Worm (Caenorhabditis elegans) whole organism, early embryonic: Measurements from ENCODE around the gene gstk-2.

Experiments used
- B0310.2 ChIP-seq: sonication (generic microtip); optimal IDR thresholded peaks from 2 replicates; lab custom pipeline; 2016; ENCODE audit warnings: mild to moderate bottlenecking, missing genetic modification characterization, missing compliant biosample characterization
- aly-1 ChIP-seq: sonication (generic microtip); optimal IDR thresholded peaks from 2 replicates; lab custom pipeline; 2016; ENCODE audit warnings: missing genetic modification characterization, missing compliant biosample characterization
- ama-1 ChIP-seq: fragments of 150-350 bp; optimal IDR thresholded peaks from 2 replicates; lab custom pipeline; 2014
- ets-7 ChIP-seq: sonication (generic microtip); optimal IDR thresholded peaks from 2 replicates; lab custom pipeline; 2016; ENCODE audit warnings: missing genotype, missing genetic modification characterization, missing compliant biosample characterization
- hmg-4 ChIP-seq: fragments of 200-800 bp; sonication (Bioruptor generic); optimal IDR thresholded peaks from 2 replicates; lab custom pipeline; 2018; ENCODE audit warnings: mild to moderate bottlenecking, missing genetic modification characterization, missing compliant biosample characterization
- pes-1 ChIP-seq: fragments of 200-800 bp; sonication (Bioruptor generic); IDR thresholded peaks from 2 replicates; pipeline ENCODE4 v1.3.6; 2022; ENCODE audit warnings: missing genetic modification reagents, missing genetic modification characterization, missing compliant biosample characterization
- scrt-1 ChIP-seq: fragments of 200-800 bp; sonication (Bioruptor generic); IDR thresholded peaks from 2 replicates; pipeline ENCODE4 v1.3.6; 2022; ENCODE audit warnings: missing genetic modification characterization, missing compliant biosample characterization
- tbx-37 ChIP-seq: fragments of 200-800 bp; sonication (Bioruptor generic); conservative IDR thresholded peaks from 2 replicates; pipeline ENCODE4 v1.3.6; 2022; ENCODE audit warnings: missing genetic modification reagents, missing genetic modification characterization, missing compliant biosample characterization

DNA sequence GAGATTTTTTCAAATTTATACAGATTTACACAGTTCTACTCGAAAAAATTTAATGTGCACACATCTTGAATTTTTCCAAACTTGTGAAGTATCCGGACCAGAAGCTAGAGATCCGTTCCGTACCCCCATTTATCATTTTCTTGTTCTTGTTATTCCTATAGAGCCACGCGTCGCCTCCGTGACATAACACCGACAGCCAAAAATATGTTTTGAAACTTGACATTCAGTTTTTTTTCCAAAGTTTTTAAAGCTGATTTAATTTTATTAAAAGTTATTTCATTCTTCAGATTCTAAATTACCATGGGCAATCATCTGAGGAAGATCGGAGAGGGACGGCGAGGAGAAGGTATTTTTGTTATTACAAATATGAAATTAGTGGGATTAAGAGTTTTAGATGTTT is 8.1 kb upstream of the gstk-2 start, which contains the start of gene D2024.18:
- TF ChIP-seq ama-1 (lab: Kevin White, UChicago) (no peak), B0310.2 (tag; lab: Kevin White, UChicago) (no peak), aly-1 (tag; lab: Kevin White, UChicago) (no peak), ets-7 (tag; lab: Kevin White, UChicago) (no peak), scrt-1 (no peak), hmg-4 (GFP tag; lab: Kevin White, UChicago) (no peak), pes-1 (GFP tag; lab: Robert Waterston, UW) (no peak), tbx-37 (GFP tag; lab: Robert Waterston, UW) (no peak)
